Fruit fly (Drosophila melanogaster) whole organism, prepupa: Measurements from ENCODE around the gene CG13108.

Source experiments
- CG10631 ChIP-seq: fragments of 200-800 bp; sonication (Bioruptor generic); optimal IDR thresholded peaks from 2 replicates; lab custom pipeline; 2016; ENCODE audit warnings: missing biosample characterization, missing genetic modification characterization
- CG10669 ChIP-seq: fragments of 200-800 bp; sonication (Bioruptor generic); optimal IDR thresholded peaks from 3 replicates; lab custom pipeline; 2018; ENCODE audit warnings: missing biosample characterization, mild to moderate bottlenecking, missing genetic modification characterization, moderate library complexity
- CG11294 ChIP-seq: fragments of 200-800 bp; sonication (Bioruptor generic); IDR thresholded peaks from 2 replicates; pipeline ENCODE4 v1.3.6; 2022; ENCODE audit warnings: missing biosample characterization, missing genetic modification characterization
- CG11762 ChIP-seq: fragments of 200-800 bp; sonication (Bioruptor generic); optimal IDR thresholded peaks from 3 replicates; lab custom pipeline; 2016; ENCODE audit warnings: missing biosample characterization, missing genetic modification characterization; ENCODE audit not compliant: insufficient read depth
- CG11902 ChIP-seq: fragments of 200-800 bp; sonication (Bioruptor generic); optimal IDR thresholded peaks from 3 replicates; lab custom pipeline; 2016; ENCODE audit warnings: missing biosample characterization, missing genetic modification characterization
- CG15336 ChIP-seq: fragments of 200-800 bp; sonication (Bioruptor generic); IDR thresholded peaks from 2 replicates; pipeline ENCODE4 v1.3.6; 2022; ENCODE audit warnings: missing biosample characterization, missing genetic modification characterization
- CG16779 ChIP-seq: fragments of 200-800 bp; sonication (Bioruptor generic); optimal IDR thresholded peaks from 3 replicates; lab custom pipeline; 2017; ENCODE audit warnings: missing biosample characterization, mild to moderate bottlenecking, missing genetic modification characterization
- CG3032 ChIP-seq: fragments of 200-800 bp; optimal IDR thresholded peaks from 2 replicates; lab custom pipeline; 2019; ENCODE audit warnings: missing biosample characterization, mild to moderate bottlenecking, missing genetic modification characterization, moderate library complexity
- CG3919 ChIP-seq: fragments of 200-800 bp; sonication (Bioruptor generic); optimal IDR thresholded peaks from 3 replicates; lab custom pipeline; 2016; ENCODE audit warnings: missing biosample characterization, missing genetic modification characterization
- CG4318 ChIP-seq: fragments of 200-800 bp; sonication (Bioruptor generic); optimal IDR thresholded peaks from 3 replicates; lab custom pipeline; 2017; ENCODE audit warnings: missing biosample characterization, mild to moderate bottlenecking, missing genetic modification characterization
- CG6163 ChIP-seq: fragments of 200-800 bp; sonication (Bioruptor generic); IDR thresholded peaks from 3 replicates; pipeline ENCODE4 v1.3.6; 2022; ENCODE audit warnings: missing biosample characterization, missing genetic modification characterization
- CG6276 ChIP-seq: fragments of 200-800 bp; sonication (Bioruptor generic); optimal IDR thresholded peaks from 2 replicates; lab custom pipeline; 2017; ENCODE audit warnings: missing biosample characterization, mild to moderate bottlenecking, missing genetic modification characterization
- CG6792 ChIP-seq: fragments of 200-800 bp; sonication (Bioruptor generic); optimal IDR thresholded peaks from 3 replicates; lab custom pipeline; 2016; ENCODE audit warnings: missing biosample characterization, missing genetic modification characterization
- CG6808 ChIP-seq: fragments of 200-800 bp; sonication (Bioruptor generic); optimal IDR thresholded peaks from 3 replicates; lab custom pipeline; 2017; ENCODE audit warnings: missing biosample characterization, missing genetic modification characterization, mild to moderate bottlenecking, moderate library complexity, missing genetic modification reagents
- CG6854 ChIP-seq: fragments of 200-800 bp; sonication (Bioruptor generic); optimal IDR thresholded peaks from 2 replicates; lab custom pipeline; 2017; ENCODE audit warnings: missing biosample characterization, mild to moderate bottlenecking, missing genetic modification characterization
- CG7368 ChIP-seq: fragments of 200-800 bp; sonication (Bioruptor generic); optimal IDR thresholded peaks from 3 replicates; lab custom pipeline; 2016; ENCODE audit warnings: missing biosample characterization, missing genetic modification characterization
- CG8119 ChIP-seq: fragments of 200-800 bp; sonication (Bioruptor generic); IDR thresholded peaks from 3 replicates; pipeline ENCODE4 v1.3.6; 2022; ENCODE audit warnings: missing biosample characterization, missing genetic modification characterization
- CG8319 ChIP-seq: fragments of 200-800 bp; sonication (Bioruptor generic); optimal IDR thresholded peaks from 3 replicates; lab custom pipeline; 2016; ENCODE audit warnings: missing biosample characterization, missing genetic modification characterization
- CG8632 ChIP-seq: fragments of 200-800 bp; sonication (Bioruptor generic); optimal IDR thresholded peaks from 3 replicates; lab custom pipeline; 2016; ENCODE audit warnings: missing biosample characterization, missing genetic modification characterization
- Eip75B ChIP-seq: fragments of 200-800 bp; sonication (Bioruptor generic); optimal IDR thresholded peaks from 3 replicates; lab custom pipeline; 2016; ENCODE audit warnings: missing biosample characterization, missing genetic modification characterization
- Eip78C ChIP-seq: fragments of 200-800 bp; sonication (Bioruptor generic); peaks from one replicate; lab custom pipeline; 2016; ENCODE audit warnings: missing biosample characterization, missing genetic modification characterization
- Eip93F ChIP-seq: fragments of 200-800 bp; sonication (Bioruptor generic); optimal IDR thresholded peaks from 2 replicates; lab custom pipeline; 2016; ENCODE audit warnings: missing biosample characterization, mild to moderate bottlenecking, missing genetic modification characterization
- Ets21C ChIP-seq: fragments of 200-800 bp; sonication (Bioruptor generic); optimal IDR thresholded peaks from 3 replicates; lab custom pipeline; 2016; ENCODE audit warnings: missing biosample characterization, missing genetic modification characterization
- Hr38 ChIP-seq: sonication (Bioruptor generic); optimal IDR thresholded peaks from 2 replicates; lab custom pipeline; 2016; ENCODE audit warnings: missing biosample characterization, missing genetic modification characterization
- Hr4 ChIP-seq: fragments of 200-800 bp; sonication (Bioruptor generic); optimal IDR thresholded peaks from 3 replicates; lab custom pipeline; 2016; ENCODE audit warnings: missing biosample characterization, missing genetic modification characterization
- Lpt ChIP-seq: fragments of 200-800 bp; sonication (Bioruptor generic); optimal IDR thresholded peaks from 3 replicates; lab custom pipeline; 2016; ENCODE audit warnings: missing biosample characterization, missing genetic modification characterization
- Met ChIP-seq: fragments of 200-800 bp; sonication (Bioruptor generic); optimal IDR thresholded peaks from 3 replicates; lab custom pipeline; 2016; ENCODE audit warnings: missing biosample characterization, missing genetic modification characterization
- Sox14 ChIP-seq: fragments of 200-800 bp; sonication (Bioruptor generic); optimal IDR thresholded peaks from 3 replicates; lab custom pipeline; 2016; ENCODE audit warnings: missing biosample characterization, missing genetic modification characterization
- Sox15 ChIP-seq: fragments of 200-800 bp; sonication (Bioruptor generic); optimal IDR thresholded peaks from 3 replicates; lab custom pipeline; 2016; ENCODE audit warnings: missing biosample characterization, missing genetic modification characterization
- acj6 ChIP-seq: fragments of 200-800 bp; sonication (Bioruptor generic); optimal IDR thresholded peaks from 3 replicates; lab custom pipeline; 2016; ENCODE audit warnings: missing biosample characterization, missing genetic modification characterization
- cyc ChIP-seq: fragments of 200-800 bp; sonication (Bioruptor generic); optimal IDR thresholded peaks from 3 replicates; lab custom pipeline; 2016; ENCODE audit warnings: missing biosample characterization, missing genetic modification characterization
- dac ChIP-seq: fragments of 200-800 bp; sonication (Bioruptor generic); optimal IDR thresholded peaks from 2 replicates; lab custom pipeline; 2017; ENCODE audit warnings: missing biosample characterization, mild to moderate bottlenecking, missing genetic modification characterization
- dsx ChIP-seq: fragments of 200-800 bp; optimal IDR thresholded peaks from 3 replicates; lab custom pipeline; 2019; ENCODE audit warnings: missing biosample characterization, mild to moderate bottlenecking, missing genetic modification characterization, moderate library complexity; ENCODE audit not compliant: poor library complexity, severe bottlenecking
- eg ChIP-seq: fragments of 200-800 bp; sonication (Bioruptor generic); IDR thresholded peaks from 3 replicates; pipeline ENCODE4 v1.3.6; 2022; ENCODE audit warnings: missing biosample characterization, missing genetic modification characterization
- fd85E ChIP-seq: fragments of 200-800 bp; sonication (Bioruptor generic); optimal IDR thresholded peaks from 3 replicates; lab custom pipeline; 2016; ENCODE audit warnings: missing biosample characterization, missing genetic modification characterization
- fkh ChIP-seq: fragments of 200-800 bp; sonication (Bioruptor generic); optimal IDR thresholded peaks from 3 replicates; lab custom pipeline; 2017; ENCODE audit warnings: missing biosample characterization, mild to moderate bottlenecking, missing genetic modification characterization, moderate library complexity
- lz ChIP-seq: fragments of 200-800 bp; sonication (Bioruptor generic); optimal IDR thresholded peaks from 3 replicates; lab custom pipeline; 2016; ENCODE audit warnings: missing biosample characterization, missing genetic modification characterization
- pdm3 ChIP-seq: fragments of 200-800 bp; sonication (Bioruptor generic); optimal IDR thresholded peaks from 3 replicates; lab custom pipeline; 2016; ENCODE audit warnings: missing biosample characterization, missing genetic modification characterization
- spab ChIP-seq: fragments of 200-800 bp; sonication (Bioruptor generic); optimal IDR thresholded peaks from 2 replicates; lab custom pipeline; 2017; ENCODE audit warnings: missing biosample characterization, mild to moderate bottlenecking, missing genetic modification characterization, missing genetic modification reagents
- ss ChIP-seq, 2 experiments: fragments of 200-800 bp; sonication (Bioruptor generic); optimal IDR thresholded peaks; 2 replicates in 1 of 2; 3 replicates in 1 of 2; lab custom pipeline; 2017 to 2018; ENCODE audit warnings: mild to moderate bottlenecking in 2 of 2, missing biosample characterization in 2 of 2, missing genetic modification characterization in 2 of 2, moderate library complexity in 1 of 2
- topi ChIP-seq: fragments of 200-800 bp; sonication (Bioruptor generic); optimal IDR thresholded peaks from 3 replicates; lab custom pipeline; 2016; ENCODE audit warnings: missing biosample characterization, missing genetic modification characterization
- vri ChIP-seq: fragments of 200-800 bp; sonication (Bioruptor generic); optimal IDR thresholded peaks from 3 replicates; lab custom pipeline; 2016; ENCODE audit warnings: missing biosample characterization, mild to moderate bottlenecking, missing genetic modification characterization

CG13108 gene

dm6 chr2L:9166399-9166980, 2.5 kb downstream of the CG13108 start, which contains the start of the genes CG9586 and tai (continued):
- TF ChIP-seq fd85E (GFP tag; lab: Kevin White, UChicago) (peak; percentile 46), dac (GFP tag; lab: Kevin White, UChicago) (no peak), dsx (GFP tag; lab: Kevin White, UChicago) (peak; percentile 56), CG3032 (tag; lab: Kevin White, UChicago) (peak; percentile 79), Sox14 (GFP tag; lab: Kevin White, UChicago) (peak; percentile 42), vri (peak; percentile 55), lz (GFP tag; lab: Kevin White, UChicago) (peak; percentile 26), CG8119 (GFP tag; lab: Robert Waterston, UW) (peak; percentile 59; the same call in 1 of the 3 replicates), CG16779 (peak; percentile 14), CG3919 (peak; percentile 80), fkh (GFP tag; lab: Kevin White, UChicago) (peak; percentile 92), CG11902 (GFP tag; lab: Kevin White, UChicago) (peak; percentile 44), cyc (GFP tag; lab: Kevin White, UChicago) (peak; percentile 56), Lpt (peak; percentile 40), Sox15 (peak; percentile 55), CG15336 (GFP tag; lab: Robert Waterston, UW) (peak; percentile 60; the same call in 1 of the 2 replicates), CG6854 (GFP tag; lab: Kevin White, UChicago) (no peak), CG8632 (GFP tag; lab: Kevin White, UChicago) (peak; percentile 73), CG4318 (GFP tag; lab: Kevin White, UChicago) (no peak), CG7368 (peak; percentile 27), ss (GFP tag; optimal IDR thresholded peaks at IDR 0.05; lab: Kevin White, UChicago) (peak; percentile 16 to 21), Met (GFP tag; lab: Kevin White, UChicago) (peak; percentile 66), Eip78C (GFP tag; lab: Kevin White, UChicago) (peak; percentile 90), CG11294 (peak; percentile 55; the same call in 1 of the 2 replicates), topi (peak; percentile 58), CG6792 (GFP tag; lab: Kevin White, UChicago) (peak; percentile 73), CG10669 (GFP tag; lab: Kevin White, UChicago) (peak; percentile 35), CG11762 (GFP tag; lab: Kevin White, UChicago) (peak; percentile 60), acj6 (GFP tag; lab: Kevin White, UChicago) (peak; percentile 75), CG8319 (GFP tag; lab: Kevin White, UChicago) (peak; percentile 65), CG6276 (GFP tag; lab: Kevin White, UChicago) (no peak), CG10631 (GFP tag; lab: Kevin White, UChicago) (peak; percentile 86), eg (peak; percentile 83), Hr4 (GFP tag; lab: Kevin White, UChicago) (peak; percentile 39), Hr38 (GFP tag; lab: Kevin White, UChicago) (no peak), Ets21C (GFP tag; lab: Kevin White, UChicago) (peak; percentile 35), pdm3 (GFP tag; lab: Kevin White, UChicago) (peak; percentile 55), CG6808 (GFP tag; lab: Kevin White, UChicago) (peak; percentile 48), Eip75B (peak; percentile 56), spab (no peak), CG6163 (GFP tag; lab: Robert Waterston, UW) (no peak; the same call in 1 of the 3 replicates), Eip93F (GFP tag; lab: Kevin White, UChicago) (peak; percentile 81)
